Worm (Caenorhabditis elegans) whole organism, L4/young adult: ENCODE measurements around the gene tsp-14.

Experiments used
- W03F9.2 ChIP-seq: fragments of 150-350 bp; optimal IDR thresholded peaks from 2 replicates; lab custom pipeline; 2014; ENCODE audit warnings: missing biosample characterization, missing genetic modification characterization
- dao-5 ChIP-seq: sonication (generic microtip); optimal IDR thresholded peaks from 2 replicates; lab custom pipeline; 2016; ENCODE audit warnings: missing genotype, missing genetic modification characterization, moderate library complexity, missing compliant biosample characterization
- him-1 ChIP-seq: sonication (generic microtip); optimal IDR thresholded peaks from 2 replicates; lab custom pipeline; 2016; ENCODE audit warnings: missing genotype, missing genetic modification reagents, missing genetic modification characterization, missing compliant biosample characterization

DNA sequence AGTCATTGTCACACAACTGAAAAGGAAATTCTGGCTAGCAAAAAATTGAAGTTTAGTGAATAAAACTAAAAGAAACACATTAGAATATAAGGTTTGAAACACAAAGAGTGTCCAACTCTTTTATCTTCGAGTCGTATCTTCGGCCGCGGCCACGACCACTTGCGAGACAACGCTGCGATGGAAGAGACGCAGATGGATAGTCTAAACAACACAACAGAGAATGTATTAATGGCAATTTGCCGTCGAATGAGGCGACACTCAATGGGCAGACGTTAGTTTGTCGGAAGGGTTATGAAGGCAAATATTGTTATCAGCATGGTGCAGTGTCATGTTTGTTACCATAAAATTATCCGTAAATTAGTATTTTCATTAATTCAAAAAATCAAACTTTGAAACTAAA lies 23.7 kb downstream of the tsp-14 start, which contains the start of gene F39C12.1:
- TF ChIP-seq him-1 (tag; lab: Kevin White, UChicago) (no peak), W03F9.2 (tag; lab: Kevin White, UChicago) (no peak), dao-5 (tag; lab: Kevin White, UChicago) (no peak)
